Fruit fly (Drosophila melanogaster) whole organism, embryonic: ENCODE data around the gene tbrd-1.

Source experiments
- Atf6 ChIP-seq: fragments of 200-800 bp; sonication (Bioruptor generic); IDR thresholded peaks from 2 replicates; pipeline ENCODE4 v1.3.6; 2022; ENCODE audit warnings: missing biosample characterization, missing genetic modification characterization
- CG10209 ChIP-seq: fragments of 200-800 bp; sonication (Bioruptor generic); optimal IDR thresholded peaks from 3 replicates; lab custom pipeline; 2017; ENCODE audit warnings: missing biosample characterization, mild to moderate bottlenecking, missing genetic modification characterization, missing genetic modification reagents
- CG10959 ChIP-seq: fragments of 200-800 bp; sonication (Bioruptor generic); IDR thresholded peaks from 2 replicates; pipeline ENCODE4 v1.3.6; 2022; ENCODE audit warnings: missing biosample characterization, missing genetic modification characterization
- CG11696 ChIP-seq: fragments of 200-800 bp; sonication (Bioruptor generic); IDR thresholded peaks from 2 replicates; pipeline ENCODE4 v1.3.6; 2022; ENCODE audit warnings: missing biosample characterization, missing genetic modification characterization
- CG13424 ChIP-seq: fragments of 200-800 bp; sonication (Bioruptor generic); optimal IDR thresholded peaks from 2 replicates; lab custom pipeline; 2019; ENCODE audit warnings: missing biosample characterization, mild to moderate bottlenecking, missing genetic modification characterization, moderate library complexity
- CG13624 ChIP-seq: fragments of 200-800 bp; sonication (Bioruptor generic); optimal IDR thresholded peaks from 2 replicates; lab custom pipeline; 2016; ENCODE audit warnings: missing biosample characterization, missing genetic modification characterization
- CG14050 ChIP-seq: fragments of 200-800 bp; sonication (Bioruptor generic); IDR thresholded peaks from 3 replicates; pipeline ENCODE4 v1.3.6; 2022; ENCODE audit warnings: missing biosample characterization, missing genetic modification characterization
- CG16863 ChIP-seq: fragments of 200-800 bp; sonication (Bioruptor generic); optimal IDR thresholded peaks from 3 replicates; lab custom pipeline; 2016; ENCODE audit warnings: missing biosample characterization, missing genetic modification characterization
- CG18619 ChIP-seq: fragments of 200-800 bp; sonication (Bioruptor generic); optimal IDR thresholded peaks from 3 replicates; lab custom pipeline; 2017; ENCODE audit warnings: missing biosample characterization, mild to moderate bottlenecking, missing genetic modification characterization
- CG2120 ChIP-seq: fragments of 200-800 bp; sonication (Bioruptor generic); optimal IDR thresholded peaks from 3 replicates; lab custom pipeline; 2016; ENCODE audit warnings: missing biosample characterization, missing genetic modification characterization
- CG31224 ChIP-seq: fragments of 200-800 bp; sonication (Bioruptor generic); IDR thresholded peaks from 2 replicates; pipeline ENCODE4 v1.3.6; 2022; ENCODE audit warnings: missing biosample characterization, missing genetic modification characterization
- CG32772 ChIP-seq: fragments of 200-800 bp; sonication (Bioruptor generic); IDR thresholded peaks from 2 replicates; pipeline ENCODE4 v1.3.6; 2022; ENCODE audit warnings: missing biosample characterization, missing genetic modification characterization
- CG6254 ChIP-seq: fragments of 200-800 bp; sonication (Bioruptor generic); optimal IDR thresholded peaks from 3 replicates; lab custom pipeline; 2017; ENCODE audit warnings: mild to moderate bottlenecking, missing biosample characterization, missing genetic modification reagents, missing genetic modification characterization
- CG6654 ChIP-seq: fragments of 200-800 bp; sonication (Bioruptor generic); optimal IDR thresholded peaks from 2 replicates; lab custom pipeline; 2017; ENCODE audit warnings: missing biosample characterization, mild to moderate bottlenecking, missing genetic modification characterization
- CG6854 ChIP-seq: fragments of 200-800 bp; sonication (Bioruptor generic); optimal IDR thresholded peaks from 3 replicates; lab custom pipeline; 2017; ENCODE audit warnings: missing biosample characterization, mild to moderate bottlenecking, missing genetic modification characterization
- CG7928 ChIP-seq: fragments of 200-800 bp; sonication (Bioruptor generic); optimal IDR thresholded peaks from 2 replicates; lab custom pipeline; 2017; ENCODE audit warnings: missing biosample characterization, mild to moderate bottlenecking, missing genetic modification characterization
- CG8359 ChIP-seq: fragments of 200-800 bp; sonication (Bioruptor generic); optimal IDR thresholded peaks from 2 replicates; lab custom pipeline; 2017; ENCODE audit warnings: missing biosample characterization, mild to moderate bottlenecking, missing genetic modification characterization, borderline replicate concordance
- Dbx ChIP-seq: fragments of 200-800 bp; sonication (Bioruptor generic); IDR thresholded peaks from 3 replicates; pipeline ENCODE4 v1.3.6; 2022; ENCODE audit warnings: missing biosample characterization, missing genetic modification characterization
- Dek ChIP-seq: fragments of 200-800 bp; sonication (Bioruptor generic); optimal IDR thresholded peaks from 3 replicates; lab custom pipeline; 2019; ENCODE audit warnings: missing biosample characterization, mild to moderate bottlenecking, missing genetic modification characterization, moderate library complexity
- Doc2 ChIP-seq: fragments of 200-800 bp; sonication (Bioruptor generic); IDR thresholded peaks from 2 replicates; pipeline ENCODE4 v1.3.6; 2022; ENCODE audit warnings: missing biosample characterization, missing genetic modification characterization
- Fer1 ChIP-seq: fragments of 200-800 bp; sonication (Bioruptor generic); optimal IDR thresholded peaks from 2 replicates; lab custom pipeline; 2017; ENCODE audit warnings: missing biosample characterization, mild to moderate bottlenecking, missing genetic modification characterization
- HLH4C ChIP-seq: fragments of 200-800 bp; sonication (Bioruptor generic); IDR thresholded peaks from 3 replicates; pipeline ENCODE4 v1.3.6; 2022; ENCODE audit warnings: missing biosample characterization, missing genetic modification characterization; ENCODE audit not compliant: partially characterized antibody
- Lim3 ChIP-seq: fragments of 200-800 bp; sonication (Bioruptor generic); IDR thresholded peaks from 2 replicates; pipeline ENCODE4 v1.3.6; 2022; ENCODE audit warnings: missing biosample characterization, missing genetic modification characterization
- Oaz ChIP-seq: fragments of 200-800 bp; sonication (Bioruptor generic); IDR thresholded peaks from 2 replicates; pipeline ENCODE4 v1.3.6; 2022; ENCODE audit warnings: missing biosample characterization, missing genetic modification characterization
- Ssrp ChIP-seq: fragments of 200-800 bp; sonication (Bioruptor generic); optimal IDR thresholded peaks from 2 replicates; lab custom pipeline; 2018; ENCODE audit warnings: missing biosample characterization, mild to moderate bottlenecking, missing genetic modification characterization, moderate library complexity
- Trl ChIP-seq, 3 experiments: fragments of >200 bp in 2 of 3; fragments of 200-800 bp in 1 of 3; sonication (Bioruptor generic) in 1 of 3; optimal IDR thresholded peaks; 2 replicates in 1 of 3; 3 replicates in 2 of 3; lab custom pipeline; 2016 to 2017; ENCODE audit warnings: missing biosample characterization in 1 of 3, missing genetic modification characterization in 1 of 3
- Vsx1 ChIP-seq: fragments of 200-800 bp; sonication (Bioruptor generic); optimal IDR thresholded peaks from 2 replicates; lab custom pipeline; 2017; ENCODE audit warnings: missing biosample characterization, mild to moderate bottlenecking, missing genetic modification characterization, missing genetic modification reagents
- al ChIP-seq: fragments of 200-800 bp; sonication (Bioruptor generic); IDR thresholded peaks from 2 replicates; pipeline ENCODE4 v1.3.6; 2022; ENCODE audit warnings: missing biosample characterization, missing genetic modification characterization
- bowl ChIP-seq: fragments of 200-800 bp; sonication (Bioruptor generic); IDR thresholded peaks from 2 replicates; pipeline ENCODE4 v1.3.6; 2022; ENCODE audit warnings: missing biosample characterization, missing genetic modification characterization
- caup ChIP-seq: fragments of 200-800 bp; sonication (Bioruptor generic); optimal IDR thresholded peaks from 3 replicates; lab custom pipeline; 2017; ENCODE audit warnings: missing biosample characterization, mild to moderate bottlenecking, missing genetic modification characterization, moderate library complexity; ENCODE audit not compliant: severe bottlenecking
- ci ChIP-seq: fragments of 200-800 bp; sonication (Bioruptor generic); IDR thresholded peaks from 3 replicates; pipeline ENCODE4 v1.3.6; 2022; ENCODE audit warnings: missing biosample characterization, missing genetic modification characterization
- dimm ChIP-seq: fragments of 200-800 bp; sonication (Bioruptor generic); IDR thresholded peaks from 2 replicates; pipeline ENCODE4 v1.3.6; 2022; ENCODE audit warnings: missing biosample characterization, missing genetic modification characterization
- dpn ChIP-seq, 2 experiments: fragments of 200-800 bp; sonication (Bioruptor generic); optimal IDR thresholded peaks; 3 replicates each; lab custom pipeline; 2016; ENCODE audit warnings: missing biosample characterization in 2 of 2, missing genetic modification characterization in 2 of 2
- ems ChIP-seq: fragments of 200-800 bp; sonication (Bioruptor generic); optimal IDR thresholded peaks from 3 replicates; lab custom pipeline; 2016; ENCODE audit warnings: missing biosample characterization, missing genetic modification characterization
- gcm ChIP-seq: fragments of 200-800 bp; sonication (Bioruptor generic); optimal IDR thresholded peaks from 2 replicates; lab custom pipeline; 2019; ENCODE audit warnings: missing biosample characterization, mild to moderate bottlenecking, missing genetic modification characterization, moderate library complexity
- jing ChIP-seq: fragments of 200-800 bp; sonication (Bioruptor generic); optimal IDR thresholded peaks from 2 replicates; lab custom pipeline; 2018; ENCODE audit warnings: missing biosample characterization, mild to moderate bottlenecking, missing genetic modification characterization
- lab ChIP-seq: fragments of 200-800 bp; sonication (Bioruptor generic); optimal IDR thresholded peaks from 3 replicates; lab custom pipeline; 2017; ENCODE audit warnings: missing biosample characterization, missing genetic modification characterization, mild to moderate bottlenecking, moderate library complexity, missing genetic modification reagents
- lov ChIP-seq, 2 experiments: fragments of 200-800 bp in 1 of 2; fragments of >200 bp in 1 of 2; sonication (Bioruptor generic) in 1 of 2; IDR thresholded peaks in 1 of 2; optimal IDR thresholded peaks in 1 of 2; 2 replicates in 1 of 2; 3 replicates in 1 of 2; pipeline versions ENCODE4 v1.3.6 to Lab custom; 2017 to 2022; ENCODE audit warnings: missing biosample characterization in 1 of 2, missing genetic modification characterization in 1 of 2
- mirr ChIP-seq: fragments of 200-800 bp; sonication (Bioruptor generic); optimal IDR thresholded peaks from 3 replicates; lab custom pipeline; 2018; ENCODE audit warnings: missing biosample characterization, mild to moderate bottlenecking, missing genetic modification characterization
- otp ChIP-seq: fragments of 200-800 bp; sonication (Bioruptor generic); IDR thresholded peaks from 3 replicates; pipeline ENCODE4, ENCODE4 v1.3.6; 2022; ENCODE audit warnings: missing biosample characterization, missing genetic modification characterization
- pan ChIP-seq, 4 experiments: fragments of >200 bp in 3 of 4; fragments of 200-800 bp in 1 of 4; sonication (Bioruptor generic) in 1 of 4; optimal IDR thresholded peaks in 3 of 4; IDR thresholded peaks in 1 of 4; 2 replicates each; pipeline versions ENCODE4 v1.3.6 to Lab custom; 2017 to 2022; ENCODE audit warnings: missing biosample characterization in 2 of 4, missing genetic modification characterization in 2 of 4, mixed read lengths in 1 of 4
- pita ChIP-seq: fragments of 200-800 bp; sonication (Bioruptor generic); optimal IDR thresholded peaks from 2 replicates; lab custom pipeline; 2017; ENCODE audit warnings: missing biosample characterization, mild to moderate bottlenecking, missing genetic modification characterization
- row ChIP-seq: fragments of 200-800 bp; sonication (Bioruptor generic); IDR thresholded peaks from 3 replicates; pipeline ENCODE4 v1.3.6; 2022; ENCODE audit warnings: missing biosample characterization, missing genetic modification characterization
- sd ChIP-seq: fragments of 200-800 bp; sonication (Bioruptor generic); optimal IDR thresholded peaks from 3 replicates; lab custom pipeline; 2018; ENCODE audit warnings: missing biosample characterization, mild to moderate bottlenecking, missing genetic modification characterization, moderate library complexity
- sens ChIP-seq: fragments of 200-800 bp; sonication (Bioruptor generic); peaks from one replicate; lab custom pipeline; 2016; ENCODE audit warnings: missing biosample characterization, missing genetic modification characterization
- tin ChIP-seq: fragments of 200-800 bp; sonication (Bioruptor generic); optimal IDR thresholded peaks from 3 replicates; lab custom pipeline; 2016; ENCODE audit warnings: missing biosample characterization, missing genetic modification characterization
- zfh1 ChIP-seq: fragments of 200-800 bp; sonication (Bioruptor generic); IDR thresholded peaks from 3 replicates; pipeline ENCODE4 v1.3.6; 2022; ENCODE audit warnings: missing biosample characterization, missing genetic modification characterization

The tbrd-1 gene

DNA sequence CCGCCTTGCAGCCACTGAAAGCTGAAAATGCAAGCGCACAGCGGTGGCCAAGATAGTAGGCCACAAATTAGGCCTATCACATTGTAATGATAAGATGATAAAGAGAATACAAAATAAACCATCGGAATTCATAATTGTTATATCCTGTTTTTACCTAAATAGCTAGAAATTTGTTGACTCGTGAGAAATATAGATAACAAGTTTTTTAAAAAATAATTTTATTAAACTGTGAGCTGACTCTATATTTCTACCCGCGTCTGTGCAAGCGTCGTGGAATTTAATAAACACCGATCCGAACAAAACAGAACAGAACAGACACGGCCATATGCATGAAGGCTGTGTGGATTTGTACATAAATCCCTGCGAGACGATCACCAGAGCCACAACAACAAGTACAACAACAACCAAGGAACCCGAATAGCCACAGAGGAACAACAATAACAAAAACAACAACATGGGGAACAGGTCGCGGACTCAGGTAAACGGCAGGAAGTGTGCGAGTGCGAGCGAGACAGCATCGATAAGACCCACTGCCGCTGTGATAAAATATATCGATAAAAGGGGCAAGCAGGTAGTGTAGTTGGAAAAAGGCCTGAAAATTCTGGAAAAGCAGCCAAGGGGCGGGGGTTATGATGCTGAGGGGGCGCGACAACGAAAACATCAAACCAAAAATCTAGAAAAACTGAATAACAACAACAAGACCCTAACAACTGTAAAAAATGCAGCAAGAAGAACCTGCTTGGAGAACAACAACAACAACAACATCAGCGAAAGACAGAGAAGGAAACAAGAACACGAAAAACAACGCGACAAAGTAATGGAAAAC lies 6.9 kb downstream of the tbrd-1 start (continued):
- TF ChIP-seq CG13424 (tag; lab: Kevin White, UChicago) (peak; percentile 89), Ssrp (tag; lab: Kevin White, UChicago) (peak; percentile 91), CG6654 (GFP tag; lab: Kevin White, UChicago) (peak; percentile 22), CG2120 (GFP tag; lab: Kevin White, UChicago) (peak; percentile 51), sens (GFP tag; lab: Kevin White, UChicago) (peak; percentile 99), ci (peak; percentile 93), al (peak; percentile 9; the same call in 1 of the 2 replicates), bowl (GFP tag; lab: Robert Waterston, UW) (no peak), zfh1 (GFP tag; lab: Robert Waterston, UW) (peak; percentile 90), Fer1 (GFP tag; lab: Kevin White, UChicago) (peak; percentile 72), gcm (GFP tag; lab: Kevin White, UChicago) (peak; percentile 93), mirr (GFP tag; lab: Kevin White, UChicago) (no peak), Doc2 (GFP tag; lab: Robert Waterston, UW) (no peak), CG7928 (GFP tag; lab: Kevin White, UChicago) (no peak), sd (peak; percentile 81), lab (peak; percentile 74), CG8359 (GFP tag; lab: Kevin White, UChicago) (peak; percentile 82), Dbx (GFP tag; lab: Robert Waterston, UW) (0 out of 3 replicates have a peak, but pooled peaks have one; percentile 11), Atf6 (GFP tag; lab: Robert Waterston, UW) (peak; percentile 76; the same call in 1 of the 2 replicates), lov (optimal IDR thresholded peaks at IDR 0.05; lab: Kevin White, UChicago) (no peak), lov (GFP tag; IDR thresholded peaks at IDR 0.05; lab: Robert Waterston, UW) (peak; percentile 75; the same call in 2 of the 3 replicates), otp (GFP tag; lab: Robert Waterston, UW) (peak; percentile 84; the same call in 2 of the 3 replicates), HLH4C (no peak), CG31224 (GFP tag; lab: Robert Waterston, UW) (peak; percentile 50), CG10959 (GFP tag; lab: Robert Waterston, UW) (peak; percentile 85), pita (GFP tag; lab: Kevin White, UChicago) (no peak), Lim3 (GFP tag; lab: Robert Waterston, UW) (no peak), dimm (GFP tag; lab: Robert Waterston, UW) (no peak), tin (GFP tag; lab: Kevin White, UChicago) (peak; percentile 82), dpn (GFP tag; optimal IDR thresholded peaks at IDR 0.05; lab: Kevin White, UChicago) (peak; percentile 51 to 80), CG10209 (GFP tag; lab: Kevin White, UChicago) (peak; percentile 84), CG13624 (GFP tag; lab: Kevin White, UChicago) (peak; percentile 29), Trl (optimal IDR thresholded peaks at IDR 0.05; lab: Kevin White, UChicago) (no peak), Trl (GFP tag; optimal IDR thresholded peaks at IDR 0.05; lab: Kevin White, UChicago) (peak; percentile 70), Dek (peak; percentile 43), CG11696 (GFP tag; lab: Robert Waterston, UW) (peak; percentile 99), Vsx1 (GFP tag; lab: Kevin White, UChicago) (peak; percentile 70), row (GFP tag; lab: Robert Waterston, UW) (peak; percentile 93), jing (peak; percentile 70), Oaz (GFP tag; lab: Robert Waterston, UW) (no peak), CG16863 (peak; percentile 76), caup (GFP tag; lab: Kevin White, UChicago) (peak; percentile 50), ems (GFP tag; lab: Kevin White, UChicago) (peak; percentile 54), CG32772 (peak; percentile 79), pan (optimal IDR thresholded peaks at IDR 0.05; lab: Kevin White, UChicago) (no peak), pan (GFP tag; optimal IDR thresholded peaks at IDR 0.05 in 1 of 2, IDR thresholded peaks at IDR 0.05 in 1 of 2) (peak in 1 of 2 experiments; percentile 77), CG6854 (GFP tag; lab: Kevin White, UChicago) (peak; percentile 31), CG18619 (GFP tag; lab: Kevin White, UChicago) (peak; percentile 71), CG6254 (peak; percentile 91), CG14050 (GFP tag; lab: Robert Waterston, UW) (peak; percentile 60)
